Fruit fly (Drosophila melanogaster) whole organism, embryonic: ENCODE data around the gene CG8326.

Source experiments
- Atf-2 ChIP-seq: fragments of 200-800 bp; sonication (Bioruptor generic); optimal IDR thresholded peaks from 2 replicates; lab custom pipeline; 2016; ENCODE audit warnings: missing biosample characterization, missing genetic modification characterization
- Atf6 ChIP-seq: fragments of 200-800 bp; sonication (Bioruptor generic); IDR thresholded peaks from 2 replicates; pipeline ENCODE4 v1.3.6; 2022; ENCODE audit warnings: missing biosample characterization, missing genetic modification characterization
- C15 ChIP-seq: fragments of 200-800 bp; sonication (Bioruptor generic); IDR thresholded peaks from 3 replicates; pipeline ENCODE4 v1.3.6; 2022; ENCODE audit warnings: missing biosample characterization, missing genetic modification characterization
- CG10209 ChIP-seq: fragments of 200-800 bp; sonication (Bioruptor generic); optimal IDR thresholded peaks from 3 replicates; lab custom pipeline; 2017; ENCODE audit warnings: missing biosample characterization, mild to moderate bottlenecking, missing genetic modification characterization, missing genetic modification reagents
- CG11560 ChIP-seq: fragments of 200-800 bp; sonication (Bioruptor generic); IDR thresholded peaks from 3 replicates; pipeline ENCODE4 v1.3.6; 2022; ENCODE audit warnings: missing biosample characterization, missing genetic modification characterization
- CG12942 ChIP-seq: fragments of 200-800 bp; sonication (Bioruptor generic); optimal IDR thresholded peaks from 3 replicates; lab custom pipeline; 2016; ENCODE audit warnings: missing biosample characterization, missing genetic modification characterization
- CG13424 ChIP-seq: fragments of 200-800 bp; sonication (Bioruptor generic); optimal IDR thresholded peaks from 2 replicates; lab custom pipeline; 2019; ENCODE audit warnings: missing biosample characterization, mild to moderate bottlenecking, missing genetic modification characterization, moderate library complexity
- CG14710 ChIP-seq: fragments of 200-800 bp; sonication (Bioruptor generic); optimal IDR thresholded peaks from 3 replicates; lab custom pipeline; 2019; ENCODE audit warnings: missing biosample characterization, mild to moderate bottlenecking, missing genetic modification characterization, moderate library complexity
- CG15269 ChIP-seq: fragments of 200-800 bp; sonication (Bioruptor generic); optimal IDR thresholded peaks from 2 replicates; lab custom pipeline; 2018; ENCODE audit warnings: missing biosample characterization, mild to moderate bottlenecking, missing genetic modification characterization, moderate library complexity
- CG1529 ChIP-seq: fragments of 200-800 bp; sonication (Bioruptor generic); optimal IDR thresholded peaks from 3 replicates; lab custom pipeline; 2018; ENCODE audit warnings: missing biosample characterization, missing genetic modification characterization
- CG16863 ChIP-seq: fragments of 200-800 bp; sonication (Bioruptor generic); optimal IDR thresholded peaks from 3 replicates; lab custom pipeline; 2016; ENCODE audit warnings: missing biosample characterization, missing genetic modification characterization
- CG17186 ChIP-seq: fragments of 200-800 bp; sonication (Bioruptor generic); optimal IDR thresholded peaks from 3 replicates; lab custom pipeline; 2017; ENCODE audit warnings: missing biosample characterization, missing genetic modification reagents, missing genetic modification characterization
- CG31441 ChIP-seq: fragments of 200-800 bp; sonication (Bioruptor generic); IDR thresholded peaks from 2 replicates; pipeline ENCODE4 v1.3.6; 2022; ENCODE audit warnings: missing biosample characterization, missing genetic modification characterization
- CG3407 ChIP-seq: fragments of 200-800 bp; sonication (Bioruptor generic); optimal IDR thresholded peaks from 2 replicates; lab custom pipeline; 2018; ENCODE audit warnings: missing biosample characterization, mild to moderate bottlenecking, missing genetic modification characterization
- CG34224 ChIP-seq: fragments of 200-800 bp; sonication (Bioruptor generic); IDR thresholded peaks from 3 replicates; pipeline ENCODE4 v1.3.6; 2022; ENCODE audit warnings: missing biosample characterization, missing genetic modification characterization; ENCODE audit not compliant: partially characterized antibody
- CG3847 ChIP-seq: fragments of 200-800 bp; sonication (Bioruptor generic); IDR thresholded peaks from 2 replicates; pipeline ENCODE4 v1.3.6; 2022; ENCODE audit warnings: missing biosample characterization, missing genetic modification characterization
- CG4360 ChIP-seq: fragments of 200-800 bp; sonication (Bioruptor generic); IDR thresholded peaks from 2 replicates; pipeline ENCODE4 v1.3.6; 2022; ENCODE audit warnings: missing biosample characterization, missing genetic modification characterization
- CG4820 ChIP-seq: fragments of 200-800 bp; sonication (Bioruptor generic); optimal IDR thresholded peaks from 3 replicates; lab custom pipeline; 2016; ENCODE audit warnings: missing biosample characterization, missing genetic modification characterization
- CG6254 ChIP-seq: fragments of 200-800 bp; sonication (Bioruptor generic); optimal IDR thresholded peaks from 3 replicates; lab custom pipeline; 2017; ENCODE audit warnings: mild to moderate bottlenecking, missing biosample characterization, missing genetic modification reagents, missing genetic modification characterization
- CG8924 ChIP-seq: fragments of 200-800 bp; optimal IDR thresholded peaks from 3 replicates; lab custom pipeline; 2019; ENCODE audit warnings: missing biosample characterization, mild to moderate bottlenecking, missing genetic modification characterization, moderate library complexity
- CG9817 ChIP-seq: fragments of 200-800 bp; sonication (Bioruptor generic); optimal IDR thresholded peaks from 2 replicates; lab custom pipeline; 2018; ENCODE audit warnings: missing biosample characterization, mild to moderate bottlenecking, missing genetic modification characterization, moderate library complexity
- Fer3 ChIP-seq: fragments of 200-800 bp; sonication (Bioruptor generic); optimal IDR thresholded peaks from 2 replicates; lab custom pipeline; 2018; ENCODE audit warnings: missing biosample characterization, mild to moderate bottlenecking, missing genetic modification characterization, moderate library complexity
- Hey ChIP-seq: fragments of 200-800 bp; sonication (Bioruptor generic); optimal IDR thresholded peaks from 3 replicates; lab custom pipeline; 2018; ENCODE audit warnings: missing biosample characterization, mild to moderate bottlenecking, missing genetic modification characterization
- Hr3 ChIP-seq: fragments of 200-800 bp; sonication (Bioruptor generic); optimal IDR thresholded peaks from 3 replicates; lab custom pipeline; 2016; ENCODE audit warnings: missing biosample characterization, missing genetic modification characterization
- MESR4 ChIP-seq: fragments of 200-800 bp; sonication (Bioruptor generic); optimal IDR thresholded peaks from 2 replicates; lab custom pipeline; 2018; ENCODE audit warnings: missing biosample characterization, mild to moderate bottlenecking, missing genetic modification characterization, moderate library complexity
- Max ChIP-seq: fragments of 200-800 bp; sonication (Bioruptor generic); optimal IDR thresholded peaks from 2 replicates; lab custom pipeline; 2016; ENCODE audit warnings: missing biosample characterization, mild to moderate bottlenecking, missing genetic modification characterization
- Med ChIP-seq: fragments of 200-800 bp; sonication (Bioruptor generic); peaks from one replicate; lab custom pipeline; 2016; ENCODE audit warnings: missing biosample characterization, missing genetic modification characterization, mild to moderate bottlenecking, inconsistent platforms, moderate library complexity
- NC2β ChIP-seq: fragments of 200-800 bp; sonication (Bioruptor generic); optimal IDR thresholded peaks from 2 replicates; lab custom pipeline; 2016; ENCODE audit warnings: missing biosample characterization, missing genetic modification characterization
- Optix ChIP-seq: fragments of 200-800 bp; sonication (Bioruptor generic); IDR thresholded peaks from 3 replicates; pipeline ENCODE4 v1.3.6; 2022; ENCODE audit warnings: missing biosample characterization, missing genetic modification characterization
- Rfx ChIP-seq: fragments of 200-800 bp; sonication (Bioruptor generic); IDR thresholded peaks from 2 replicates; pipeline ENCODE4 v1.3.6; 2022; ENCODE audit warnings: missing biosample characterization, missing genetic modification characterization
- Side ChIP-seq: fragments of 200-800 bp; sonication (Bioruptor generic); optimal IDR thresholded peaks from 2 replicates; lab custom pipeline; 2016; ENCODE audit warnings: missing biosample characterization, missing genetic modification characterization
- Sin3A ChIP-seq: fragments of >200 bp; optimal IDR thresholded peaks from 2 replicates; lab custom pipeline; 2018
- Sry-β ChIP-seq: fragments of 200-800 bp; sonication (Bioruptor generic); optimal IDR thresholded peaks from 2 replicates; lab custom pipeline; 2018; ENCODE audit warnings: missing biosample characterization, mild to moderate bottlenecking, missing genetic modification characterization, moderate library complexity
- bowl ChIP-seq: fragments of 200-800 bp; sonication (Bioruptor generic); IDR thresholded peaks from 2 replicates; pipeline ENCODE4 v1.3.6; 2022; ENCODE audit warnings: missing biosample characterization, missing genetic modification characterization
- ci ChIP-seq: fragments of 200-800 bp; sonication (Bioruptor generic); IDR thresholded peaks from 3 replicates; pipeline ENCODE4 v1.3.6; 2022; ENCODE audit warnings: missing biosample characterization, missing genetic modification characterization
- croc ChIP-seq: fragments of 200-800 bp; sonication (Bioruptor generic); conservative IDR thresholded peaks from 3 replicates; pipeline ENCODE4 v1.3.6; 2022; ENCODE audit warnings: missing biosample characterization, missing genetic modification characterization
- disco-r ChIP-seq: fragments of 200-800 bp; sonication (Bioruptor generic); optimal IDR thresholded peaks from 2 replicates; lab custom pipeline; 2016; ENCODE audit warnings: missing biosample characterization, missing genetic modification characterization
- hbn ChIP-seq: fragments of 200-800 bp; sonication (Bioruptor generic); IDR thresholded peaks from 2 replicates; pipeline ENCODE4 v1.3.6; 2022; ENCODE audit warnings: missing biosample characterization, missing genetic modification characterization; ENCODE audit not compliant: partially characterized antibody
- jigr1 ChIP-seq: fragments of 200-800 bp; sonication (Bioruptor generic); IDR thresholded peaks from 3 replicates; pipeline ENCODE4 v1.3.6; 2022; ENCODE audit warnings: missing biosample characterization, missing genetic modification characterization
- jing ChIP-seq: fragments of 200-800 bp; sonication (Bioruptor generic); optimal IDR thresholded peaks from 2 replicates; lab custom pipeline; 2018; ENCODE audit warnings: missing biosample characterization, mild to moderate bottlenecking, missing genetic modification characterization
- lmd ChIP-seq: fragments of 200-800 bp; sonication (Bioruptor generic); IDR thresholded peaks from 2 replicates; pipeline ENCODE4 v1.3.6; 2022; ENCODE audit warnings: missing biosample characterization, missing genetic modification characterization
- lola ChIP-seq, 3 experiments: fragments of >200 bp in 2 of 3; fragments of 200-800 bp in 1 of 3; sonication (Bioruptor generic) in 1 of 3; optimal IDR thresholded peaks; 2 replicates each; lab custom pipeline; 2017 to 2019; ENCODE audit warnings: missing biosample characterization in 3 of 3, missing genetic modification characterization in 3 of 3, mild to moderate bottlenecking in 1 of 3, moderate library complexity in 1 of 3
- luna ChIP-seq: fragments of 200-800 bp; sonication (Bioruptor generic); optimal IDR thresholded peaks from 2 replicates; lab custom pipeline; 2016; ENCODE audit warnings: missing biosample characterization, missing genetic modification characterization
- nmo ChIP-seq: fragments of 200-800 bp; sonication (Bioruptor generic); optimal IDR thresholded peaks from 2 replicates; lab custom pipeline; 2018; ENCODE audit warnings: missing biosample characterization, mild to moderate bottlenecking, missing genetic modification characterization, moderate library complexity
- pb ChIP-seq: fragments of 200-800 bp; sonication (Bioruptor generic); optimal IDR thresholded peaks from 3 replicates; lab custom pipeline; 2016; ENCODE audit warnings: missing biosample characterization, missing genetic modification characterization
- psq ChIP-seq: fragments of 200-800 bp; sonication (Bioruptor generic); optimal IDR thresholded peaks from 2 replicates; lab custom pipeline; 2017; ENCODE audit warnings: missing biosample characterization, missing genetic modification characterization
- ro ChIP-seq: fragments of 200-800 bp; sonication (Bioruptor generic); IDR thresholded peaks from 2 replicates; pipeline ENCODE4 v1.3.6; 2022; ENCODE audit warnings: missing biosample characterization, missing genetic modification characterization
- sisA ChIP-seq: fragments of 200-800 bp; sonication (Bioruptor generic); IDR thresholded peaks from 2 replicates; pipeline ENCODE4 v1.3.6; 2022; ENCODE audit warnings: missing biosample characterization, missing genetic modification characterization
- trh ChIP-seq: fragments of 200-800 bp; sonication (Bioruptor generic); optimal IDR thresholded peaks from 2 replicates; lab custom pipeline; 2016; ENCODE audit warnings: missing biosample characterization, missing genetic modification characterization
- ttk ChIP-seq: fragments of 200-800 bp; sonication (Bioruptor generic); IDR thresholded peaks from 2 replicates; pipeline ENCODE4 v2.1.2; 2022; ENCODE audit warnings: missing biosample characterization, missing genetic modification characterization
- zen2 ChIP-seq: fragments of 200-800 bp; sonication (Bioruptor generic); IDR thresholded peaks from 3 replicates; pipeline ENCODE4 v1.3.6; 2022; ENCODE audit warnings: missing biosample characterization, missing genetic modification characterization; ENCODE audit not compliant: partially characterized antibody

CG8326 gene

dm6 chrX:17657050-17657696, 27.9 kb upstream of the CG8326 start, which contains the start of gene beta-Spec (continued):
- TF ChIP-seq bowl (GFP tag; lab: Robert Waterston, UW), result no peak
- TF ChIP-seq hbn (GFP tag; lab: Robert Waterston, UW), result no peak
- peak; percentile 15; the same call in 1 of the 2 replicates for TF ChIP-seq CG3847 (GFP tag; lab: Robert Waterston, UW)
- peak; percentile 45 for TF ChIP-seq psq (GFP tag; lab: Kevin White, UChicago)
- no peak for TF ChIP-seq ci (GFP tag; lab: Robert Waterston, UW)
- TF ChIP-seq disco-r (GFP tag; lab: Kevin White, UChicago), result no peak
- no peak for TF ChIP-seq CG16863 (GFP tag; lab: Kevin White, UChicago)
- no peak for TF ChIP-seq Atf6
- TF ChIP-seq luna, result no peak
- TF ChIP-seq CG3407 (GFP tag; lab: Kevin White, UChicago), result no peak
- no peak for TF ChIP-seq CG15269 (tag; lab: Kevin White, UChicago)
- TF ChIP-seq Optix (GFP tag; lab: Robert Waterston, UW), result no peak
- TF ChIP-seq MESR4 (GFP tag; lab: Kevin White, UChicago), result peak; percentile 85
- TF ChIP-seq Hr3, result no peak
- TF ChIP-seq ro (GFP tag; lab: Robert Waterston, UW), result no peak
- TF ChIP-seq CG14710 (tag; lab: Kevin White, UChicago), result peak; percentile 28
- peak; percentile 76 for TF ChIP-seq Med (GFP tag; lab: Kevin White, UChicago)
- no peak for TF ChIP-seq Max
- TF ChIP-seq Fer3 (tag; lab: Kevin White, UChicago), result no peak
- TF ChIP-seq CG4360 (GFP tag; lab: Robert Waterston, UW), result no peak
- TF ChIP-seq CG4820 (GFP tag; lab: Kevin White, UChicago), result no peak
- TF ChIP-seq nmo (GFP tag; lab: Kevin White, UChicago), result peak; percentile 5
- no peak for TF ChIP-seq Atf-2 (GFP tag; lab: Kevin White, UChicago)
- no peak for TF ChIP-seq CG12942 (GFP tag; lab: Kevin White, UChicago)
- no peak for TF ChIP-seq CG10209 (GFP tag; lab: Kevin White, UChicago)
- peak; percentile 29; the same call in 1 of the 2 replicates for TF ChIP-seq CG31441 (GFP tag; lab: Robert Waterston, UW)
- TF ChIP-seq NC2β (GFP tag; lab: Kevin White, UChicago), result no peak
- TF ChIP-seq jigr1, result no peak
- TF ChIP-seq CG34224 (GFP tag; lab: Robert Waterston, UW), result no peak
- TF ChIP-seq pb, result no peak
- no peak for TF ChIP-seq CG17186
- TF ChIP-seq ttk (GFP tag; lab: Robert Waterston, UW), result no peak
- no peak for TF ChIP-seq C15
- peak; percentile 39; the same call in 1 of the 2 replicates for TF ChIP-seq Rfx (GFP tag; lab: Robert Waterston, UW)
- no peak for TF ChIP-seq trh (GFP tag; lab: Kevin White, UChicago)
- no peak for TF ChIP-seq jing
- TF ChIP-seq CG6254 (GFP tag; lab: Kevin White, UChicago), result no peak
- TF ChIP-seq lola (GFP tag; optimal IDR thresholded peaks at IDR 0.05; lab: Kevin White, UChicago), result no peak
- TF ChIP-seq Side (GFP tag; lab: Kevin White, UChicago), result no peak
- TF ChIP-seq Sry-β (GFP tag; lab: Kevin White, UChicago), result peak; percentile 87
- TF ChIP-seq CG9817 (tag; lab: Kevin White, UChicago), result no peak
- no peak for TF ChIP-seq Sin3A (lab: Kevin White, UChicago)
- peak; percentile 20 for TF ChIP-seq CG13424 (tag; lab: Kevin White, UChicago)
- TF ChIP-seq sisA (GFP tag; lab: Robert Waterston, UW), result no peak
- TF ChIP-seq zen2 (GFP tag; lab: Robert Waterston, UW), result no peak
- TF ChIP-seq croc (GFP tag; lab: Robert Waterston, UW), result no peak
- TF ChIP-seq CG8924 (tag; lab: Kevin White, UChicago), result peak; percentile 34
- TF ChIP-seq CG11560, result no peak
- no peak for TF ChIP-seq CG1529 (GFP tag; lab: Kevin White, UChicago)
- TF ChIP-seq Hey (tag; lab: Kevin White, UChicago), result no peak
- TF ChIP-seq lmd (GFP tag; lab: Robert Waterston, UW), result no peak
